Worm (Caenorhabditis elegans) whole organism, dauer: ENCODE measurements around the gene rps-14.

Experiments
- unc-62 ChIP-seq: sonication (generic microtip); optimal IDR thresholded peaks from 2 replicates; lab custom pipeline; 2017; ENCODE audit warnings: missing biosample characterization, missing genetic modification reagents, missing genetic modification characterization

The rps-14 gene

ce11 chrIII:7179538-7180301 is at the start of gene rps-14, which contains the start of gene rpl-36:
Gene rps-14, minus strand, starts transcription at chrIII:7179588.
Gene rpl-36, plus strand, starts transcription at chrIII:7180251.
- no peak for TF ChIP-seq unc-62 (GFP tag; lab: Kevin White, UChicago)

- TF ChIP-seq unc-62 (GFP tag; lab: Kevin White, UChicago) = no peak
These were observed 47.2 kb upstream of the rps-14 start, which contains the start of gene hsp-75 for ce11 chrIII:7226607-7227006. Gene hsp-75, minus strand, starts transcription at chrIII:7226707.

DNA sequence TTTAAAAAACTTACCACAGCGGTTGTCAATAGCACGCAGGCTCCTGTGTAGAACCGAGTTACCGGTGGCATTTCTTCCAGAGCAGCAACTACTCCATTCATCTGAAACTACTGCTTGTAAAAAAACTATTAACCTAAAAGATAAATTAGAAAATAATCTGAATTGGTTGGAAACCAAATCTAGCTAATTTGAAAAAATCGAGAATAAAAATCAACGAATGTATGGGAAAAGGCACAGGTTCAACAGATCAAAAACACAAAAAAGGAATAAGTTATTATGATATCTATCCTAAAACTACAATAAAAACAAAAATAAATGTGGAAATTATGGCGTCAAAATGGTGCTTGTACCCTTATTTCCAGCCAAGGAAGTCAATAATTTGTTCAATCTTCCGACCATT is 43.6 kb upstream of the rps-14 start, which contains the start of gene der-2:
TSS of gene der-2 (minus strand) at position 101 of the 400 bp plus-strand sequence.
- TF ChIP-seq unc-62 (GFP tag; lab: Kevin White, UChicago) = no peak

ce11 chrIII:7221103-7221502 is 41.7 kb upstream of the rps-14 start:
- TF ChIP-seq unc-62 (GFP tag; lab: Kevin White, UChicago) = no peak

ce11 chrIII:7216924-7217521 is 37.6 kb upstream of the rps-14 start:
- TF ChIP-seq unc-62 (GFP tag; lab: Kevin White, UChicago) = no peak

DNA sequence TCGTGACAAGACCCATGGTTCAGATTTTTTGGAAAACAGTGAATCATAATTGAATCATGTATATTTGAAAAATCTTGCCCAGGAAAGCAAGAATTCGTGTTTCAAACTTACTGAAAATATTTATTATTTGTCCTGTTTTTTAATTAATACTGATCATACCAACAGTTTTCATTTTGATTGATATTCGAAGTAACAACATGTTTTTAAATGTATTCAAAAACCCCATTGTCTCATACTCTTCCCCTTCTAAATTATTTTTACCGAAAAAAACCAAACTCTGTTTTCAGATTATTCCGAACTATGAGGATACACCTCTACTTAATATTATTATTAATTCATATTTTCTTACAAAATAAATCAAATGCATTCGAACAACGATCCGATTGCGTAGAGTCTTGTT is 36.8 kb upstream of the rps-14 start, which contains the start of gene R151.1:
TSS of gene R151.1 (plus strand) at position 301 of the 400 bp plus-strand sequence.
- no peak for TF ChIP-seq unc-62 (GFP tag; lab: Kevin White, UChicago)

DNA sequence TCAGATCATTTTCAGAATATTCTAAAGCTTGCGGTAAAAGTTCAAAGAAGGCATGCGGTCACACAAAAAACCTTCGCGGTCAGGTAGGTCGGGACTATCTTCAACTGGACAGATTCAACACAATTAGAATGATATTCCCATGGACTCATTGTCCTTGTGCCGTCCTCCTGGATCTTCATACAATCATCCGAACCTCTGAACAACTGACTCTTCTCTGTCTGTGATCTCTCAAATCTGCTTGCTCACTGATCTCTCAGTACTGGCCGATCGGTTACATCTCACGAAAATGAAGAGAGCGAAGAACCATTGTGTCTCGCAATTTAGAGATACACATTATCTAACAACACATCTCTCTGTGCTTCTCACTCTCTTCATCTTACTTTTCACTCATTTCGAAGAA is 36.1 kb upstream of the rps-14 start:
- TF ChIP-seq unc-62 (GFP tag; lab: Kevin White, UChicago) = no peak

DNA sequence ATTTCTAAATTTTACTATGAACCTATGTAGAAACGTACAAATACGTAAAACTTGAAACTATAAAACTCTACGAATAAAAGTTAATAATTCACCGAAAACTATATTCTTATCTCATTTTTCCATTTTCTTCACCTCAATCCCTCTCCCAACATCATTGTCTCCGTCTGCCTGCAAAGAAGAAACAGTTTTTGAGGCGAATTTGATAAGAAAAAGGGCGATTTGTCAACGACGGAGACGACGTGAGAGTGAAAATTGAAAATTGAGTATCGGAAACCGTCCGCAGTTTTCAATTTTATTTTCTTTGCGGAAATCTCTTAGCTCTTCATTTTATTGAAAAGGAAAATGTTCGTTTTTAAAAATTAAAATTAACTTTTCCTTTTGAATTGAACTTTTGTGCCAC is 32.6 kb upstream of the rps-14 start:
- no peak for TF ChIP-seq unc-62 (GFP tag; lab: Kevin White, UChicago)

DNA sequence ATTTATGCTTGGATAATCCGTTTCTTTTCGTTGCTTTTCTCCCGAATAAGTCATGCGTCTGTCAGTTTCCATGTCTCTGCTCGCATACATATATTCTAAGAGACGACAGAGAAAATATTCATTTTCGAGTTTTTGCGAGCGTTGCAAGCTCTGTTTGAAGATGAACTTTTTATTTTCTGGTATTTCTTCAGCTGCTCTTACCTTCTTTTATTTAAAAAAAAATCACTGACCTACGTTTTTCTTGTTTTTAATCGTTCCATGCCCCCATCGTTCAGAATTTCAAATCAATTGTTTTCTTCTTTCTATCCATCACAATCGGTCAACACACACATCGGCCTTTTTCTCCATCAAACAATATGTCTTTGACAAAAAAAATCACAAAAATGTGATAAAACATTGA is 31.1 kb upstream of the rps-14 start:
- no peak for TF ChIP-seq unc-62 (GFP tag; lab: Kevin White, UChicago)

DNA sequence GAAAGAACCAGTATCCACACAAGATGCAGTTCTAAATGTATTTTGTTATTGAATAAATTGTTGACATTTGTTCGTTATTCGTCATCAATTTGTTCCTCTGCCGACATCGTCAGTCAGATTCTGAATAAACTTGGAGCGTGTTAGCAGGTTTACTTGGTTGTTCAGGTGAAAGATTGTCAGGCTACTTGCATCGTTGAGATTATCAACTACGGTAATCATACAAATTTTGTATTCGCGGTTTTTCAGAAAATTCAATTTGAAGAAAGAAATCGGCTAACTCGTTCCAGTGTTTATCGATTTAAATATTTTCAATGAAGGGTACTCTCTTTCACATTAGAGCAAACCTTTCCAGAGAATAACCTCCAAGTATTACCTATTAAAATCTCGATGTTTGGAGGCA is 30.3 kb upstream of the rps-14 start, which contains the start of gene R151.2:
TSS of gene R151.2 (plus strand) at position 247 of the 400 bp plus-strand sequence.
- no peak for TF ChIP-seq unc-62 (GFP tag; lab: Kevin White, UChicago)

DNA sequence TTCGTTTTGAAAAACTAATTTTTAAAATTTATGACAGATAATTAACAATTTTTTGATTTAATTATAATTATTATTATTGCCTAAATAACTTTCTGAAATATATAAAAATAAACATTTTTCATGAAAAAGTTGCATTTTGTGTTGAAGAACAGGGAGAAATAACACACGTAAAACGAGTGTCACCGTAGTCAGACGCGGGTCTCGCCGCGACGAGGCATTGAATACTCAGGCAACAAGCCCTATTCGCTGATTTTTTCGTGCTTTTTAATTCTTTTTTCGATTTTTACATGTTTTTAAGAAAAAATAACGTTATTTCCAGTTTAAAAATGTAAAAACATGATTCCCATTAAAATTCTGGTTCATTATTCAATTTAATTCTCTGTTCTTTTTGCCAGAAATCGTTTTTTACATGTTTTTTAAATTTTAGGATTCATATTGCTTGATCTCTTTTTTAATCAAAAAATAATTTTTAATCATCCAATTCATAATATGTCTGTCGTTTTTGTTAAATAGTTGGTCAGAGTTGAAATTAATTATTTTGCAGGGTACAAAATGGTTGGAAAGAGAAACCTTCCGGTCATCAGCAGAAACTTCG is 28.6 kb upstream of the rps-14 start, which contains the start of gene rpl-6:
TSS of gene rpl-6 (plus strand) at position 545 of the 595 bp plus-strand sequence.
- no peak for TF ChIP-seq unc-62 (GFP tag; lab: Kevin White, UChicago)

DNA sequence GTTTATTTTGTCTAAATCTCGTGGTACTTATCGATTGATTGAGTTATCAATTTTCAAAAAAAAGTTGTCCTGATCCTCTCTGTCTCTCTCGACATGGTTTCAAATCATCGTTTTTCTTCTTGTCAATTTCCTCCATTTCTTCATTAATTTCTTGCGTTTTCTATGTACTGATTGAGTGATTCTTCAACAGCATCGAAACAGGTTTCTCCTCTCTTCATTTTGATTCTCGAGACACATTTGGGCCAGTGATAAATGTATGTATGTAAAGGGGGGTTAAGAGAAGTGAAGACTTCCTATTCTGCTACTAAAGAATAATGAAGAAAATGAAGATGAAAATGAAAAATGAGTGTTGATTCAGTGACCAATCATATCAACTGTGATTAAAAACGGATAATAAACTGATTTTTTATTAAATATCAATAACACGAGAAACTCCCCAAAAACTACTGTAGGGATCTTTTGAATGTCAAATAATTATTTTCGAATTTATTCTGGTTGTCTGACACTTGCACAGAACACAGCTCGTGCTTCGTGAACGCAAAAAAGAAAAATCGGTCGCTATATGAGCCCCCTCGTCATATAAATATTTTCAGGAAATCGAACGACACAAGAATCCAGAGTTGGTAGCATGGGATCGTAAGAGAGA is 23.9 kb upstream of the rps-14 start:
- no peak for TF ChIP-seq unc-62 (GFP tag; lab: Kevin White, UChicago)

ce11 chrIII:7201378-7202256 is 22.2 kb upstream of the rps-14 start, which contains the start of gene dpy-31:
Gene dpy-31, plus strand, starts transcription at chrIII:7202206.
- TF ChIP-seq unc-62 (GFP tag; lab: Kevin White, UChicago) = no peak

ce11 chrIII:7199467-7199866 is 20.1 kb upstream of the rps-14 start:
- TF ChIP-seq unc-62 (GFP tag; lab: Kevin White, UChicago) = no peak
